Worm (Caenorhabditis elegans) whole organism, young adult: ENCODE results near the gene kqt-1.

ENCODE experiments used
- him-1 ChIP-seq: sonication (generic microtip); optimal IDR thresholded peaks from 2 replicates; lab custom pipeline; 2016; ENCODE audit warnings: missing genotype, missing genetic modification reagents, missing genetic modification characterization, missing compliant biosample characterization
- hlh-26 ChIP-seq: fragments of 200-800 bp; sonication (Bioruptor generic); conservative IDR thresholded peaks from 2 replicates; pipeline ENCODE4 v1.3.6; 2022; ENCODE audit warnings: missing genetic modification reagents, missing genetic modification characterization, missing compliant biosample characterization
- lin-40 ChIP-seq: sonication (generic microtip); optimal IDR thresholded peaks from 2 replicates; lab custom pipeline; 2016; ENCODE audit warnings: missing genetic modification characterization, mild to moderate bottlenecking, missing compliant biosample characterization, missing genotype, missing genetic modification reagents
- madf-8 ChIP-seq: fragments of 200-800 bp; sonication (Bioruptor generic); conservative IDR thresholded peaks from 2 replicates; pipeline ENCODE4 v1.3.6; 2022; ENCODE audit warnings: missing genetic modification reagents, missing genetic modification characterization, missing compliant biosample characterization
- nhr-80 ChIP-seq: sonication (generic microtip); optimal IDR thresholded peaks from 2 replicates; lab custom pipeline; 2016; ENCODE audit warnings: missing genetic modification characterization, missing compliant biosample characterization
- rec-8 ChIP-seq, 2 experiments: sonication (generic microtip); optimal IDR thresholded peaks; 2 replicates each; lab custom pipeline; 2016; ENCODE audit warnings: mild to moderate bottlenecking in 2 of 2, missing genetic modification characterization in 2 of 2, missing genetic modification reagents in 2 of 2, missing genotype in 2 of 2, missing biosample characterization in 1 of 2, missing compliant biosample characterization in 1 of 2, moderate library complexity in 1 of 2

- TF ChIP-seq rec-8 (tag; optimal IDR thresholded peaks at IDR 0.05; lab: Kevin White, UChicago) (no peak), lin-40 (no peak), madf-8 (GFP tag; lab: Robert Waterston, UW) (no peak), hlh-26 (GFP tag; lab: Robert Waterston, UW) (no peak), nhr-80 (tag; lab: Kevin White, UChicago) (no peak), him-1 (no peak)
Measured at ce11 chrX:6671717-6672116, 52.9 kb downstream of the kqt-1 start.
